Worm (Caenorhabditis elegans) whole organism, young adult: ENCODE results near the gene Y105C5A.1268.
"Not testable (repeated sequence)": the region's sequence is repeated elsewhere in the genome, so short reads cannot be mapped to it uniquely, and the experiment has no call there.

Experiments
- F57C9.4 ChIP-seq: sonication (generic microtip); optimal IDR thresholded peaks from 2 replicates; lab custom pipeline; 2017; ENCODE audit warnings: mild to moderate bottlenecking, missing genetic modification characterization, missing compliant biosample characterization
- K12H6.12 ChIP-seq: fragments of 200-800 bp; sonication (Bioruptor generic); optimal IDR thresholded peaks from 2 replicates; lab custom pipeline; 2018; ENCODE audit warnings: mild to moderate bottlenecking, missing genetic modification characterization, missing compliant biosample characterization
- ama-1 ChIP-seq, 3 experiments: fragments of 150-350 bp in 1 of 3; sonication (generic microtip) in 2 of 3; optimal IDR thresholded peaks; 2 replicates each; lab custom pipeline; 2014 to 2018; ENCODE audit warnings: missing biosample characterization in 2 of 3, missing genetic modification characterization in 2 of 3, missing genetic modification reagents in 2 of 3

DNA sequence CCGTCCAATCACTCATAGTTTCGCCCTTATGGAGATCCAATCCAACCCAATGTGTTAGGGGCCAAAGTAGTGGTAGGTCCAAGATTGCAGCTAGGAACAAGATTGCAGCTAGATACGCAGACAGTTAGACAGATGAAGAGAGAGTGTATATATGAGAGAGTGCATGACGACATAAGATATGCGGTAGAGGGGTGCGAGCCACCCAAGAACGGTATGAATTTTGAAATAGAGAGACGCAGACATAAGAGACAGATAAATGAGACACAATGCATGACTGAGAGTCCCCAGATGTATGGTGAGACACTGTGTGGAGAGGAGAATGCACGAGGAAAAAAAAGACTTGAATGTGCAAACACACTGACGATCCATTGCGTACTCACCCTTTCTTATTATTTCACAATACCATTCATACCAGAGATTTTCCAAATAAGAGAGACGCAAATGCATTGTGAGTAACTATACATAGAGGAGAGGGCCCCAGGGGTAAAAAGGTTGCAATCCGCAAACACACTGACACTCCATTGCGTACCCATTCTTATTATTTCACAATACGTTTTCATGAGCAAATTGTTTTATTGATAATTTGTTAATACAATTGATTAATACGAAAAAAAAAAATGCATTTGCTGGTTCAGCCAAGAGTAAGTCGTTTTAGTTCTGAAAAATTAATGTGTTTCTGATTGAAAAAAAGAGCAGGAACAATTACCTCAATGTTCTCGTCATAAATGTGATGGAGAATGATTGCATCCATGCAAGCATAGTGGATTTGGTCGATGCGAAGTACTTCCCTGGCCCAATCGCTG is at the start of gene Y105C5A.1268, which contains the start of gene Y105C5A.1272:
- TF ChIP-seq F57C9.4 (tag; lab: Kevin White, UChicago); ama-1 (optimal IDR thresholded peaks at IDR 0.05; lab: Kevin White, UChicago); ama-1 (GFP tag; optimal IDR thresholded peaks at IDR 0.05; lab: Kevin White, UChicago): not testable (repeated sequence)
- TF ChIP-seq K12H6.12 (tag; lab: Kevin White, UChicago), result peak; percentile 96
